Worm (Caenorhabditis elegans) whole organism, mixed stage, embryonic: ENCODE measurements around the gene K03B8.11.

ENCODE experiments used
- blmp-1 ChIP-seq: fragments of 150-350 bp; optimal IDR thresholded peaks from 2 replicates; lab custom pipeline; 2014; ENCODE audit warnings: missing biosample characterization, missing genetic modification characterization
- elt-3 ChIP-seq: fragments of 150-350 bp; optimal IDR thresholded peaks from 2 replicates; lab custom pipeline; 2014; ENCODE audit warnings: missing biosample characterization, missing genetic modification characterization
- ham-2 ChIP-seq: fragments of 200-800 bp; sonication (Bioruptor generic); optimal IDR thresholded peaks from 2 replicates; lab custom pipeline; 2018; ENCODE audit warnings: mild to moderate bottlenecking, missing genetic modification characterization, missing compliant biosample characterization
- lsy-2 ChIP-seq: fragments of 150-350 bp; optimal IDR thresholded peaks from 2 replicates; lab custom pipeline; 2014; ENCODE audit warnings: missing biosample characterization, missing genetic modification characterization
- nhr-76 ChIP-seq: sonication (generic microtip); optimal IDR thresholded peaks from 2 replicates; lab custom pipeline; 2017; ENCODE audit warnings: missing biosample characterization, missing genetic modification characterization
- snpc-4 ChIP-seq: fragments of 150-350 bp; optimal IDR thresholded peaks from 2 replicates; lab custom pipeline; 2014; ENCODE audit warnings: missing biosample characterization, missing genetic modification characterization
- sptf-1 ChIP-seq: sonication (generic microtip); optimal IDR thresholded peaks from 2 replicates; lab custom pipeline; 2017; ENCODE audit warnings: mild to moderate bottlenecking, missing genetic modification characterization, moderate library complexity, missing compliant biosample characterization
- unc-62 ChIP-seq: fragments of 150-350 bp; optimal IDR thresholded peaks from 2 replicates; lab custom pipeline; 2014; ENCODE audit warnings: missing biosample characterization, missing genetic modification reagents, missing genetic modification characterization

ce11 chrV:11344816-11345336, 45.4 kb downstream of the K03B8.11 start:
- TF ChIP-seq elt-3 (tag; lab: Kevin White, UChicago) (no peak), sptf-1 (peak; percentile 13), nhr-76 (tag; lab: Kevin White, UChicago) (no peak), snpc-4 (tag; lab: Kevin White, UChicago) (no peak), blmp-1 (tag; lab: Kevin White, UChicago) (no peak), lsy-2 (tag; lab: Kevin White, UChicago) (no peak), ham-2 (GFP tag; lab: Kevin White, UChicago) (no peak), unc-62 (no peak)
